Worm (Caenorhabditis elegans) whole organism, dauer: ENCODE measurements around the gene srx-5.

Source experiments
- unc-62 ChIP-seq: sonication (generic microtip); optimal IDR thresholded peaks from 2 replicates; lab custom pipeline; 2017; ENCODE audit warnings: missing biosample characterization, missing genetic modification reagents, missing genetic modification characterization

srx-5 gene

ce11 chrV:725807-726572 is 26.1 kb downstream of the srx-5 start:
- TF ChIP-seq unc-62 (GFP tag; lab: Kevin White, UChicago) = no peak

ce11 chrV:726573-727483 is 26.9 kb downstream of the srx-5 start:
- no peak for TF ChIP-seq unc-62 (GFP tag; lab: Kevin White, UChicago)

ce11 chrV:727484-728351 is 27.8 kb downstream of the srx-5 start, which contains the start of the genes icl-1 and srh-2:
icl-1 (minus strand) TSS chrV:728004.
srh-2 (plus strand) TSS chrV:728301.
- no peak for TF ChIP-seq unc-62 (GFP tag; lab: Kevin White, UChicago)

- TF ChIP-seq unc-62 (GFP tag; lab: Kevin White, UChicago) = no peak
Measured at ce11 chrV:728822-729493, 29.1 kb downstream of the srx-5 start.

- TF ChIP-seq unc-62 (GFP tag; lab: Kevin White, UChicago) = no peak
Measured at ce11 chrV:730216-730615, 30.3 kb downstream of the srx-5 start.

ce11 chrV:731330-731729 is 31.5 kb downstream of the srx-5 start:
- no peak for TF ChIP-seq unc-62 (GFP tag; lab: Kevin White, UChicago)

- TF ChIP-seq unc-62 (GFP tag; lab: Kevin White, UChicago) = no peak
Measured at ce11 chrV:736171-736570, 36.3 kb downstream of the srx-5 start, which contains the start of gene srj-25. srj-25 (minus strand) TSS chrV:736271.

- TF ChIP-seq unc-62 (GFP tag; lab: Kevin White, UChicago) = no peak
Measured at ce11 chrV:738770-739169, 38.9 kb downstream of the srx-5 start, which contains the start of gene srj-24. srj-24 (minus strand) TSS chrV:738870.

- TF ChIP-seq unc-62 (GFP tag; lab: Kevin White, UChicago) = no peak
Measured at ce11 chrV:741820-742219, 41.9 kb downstream of the srx-5 start, which contains the start of gene C05E4.7. C05E4.7 (plus strand) TSS chrV:742120.

ce11 chrV:743348-743747 is 43.5 kb downstream of the srx-5 start, which contains the start of gene str-134:
str-134 (plus strand) TSS chrV:743648.
- no peak for TF ChIP-seq unc-62 (GFP tag; lab: Kevin White, UChicago)

- no peak for TF ChIP-seq unc-62 (GFP tag; lab: Kevin White, UChicago)
Measured at ce11 chrV:748044-748443, 48.2 kb downstream of the srx-5 start, which contains the start of gene sri-4. sri-4 (plus strand) TSS chrV:748344.
